Fruit fly (Drosophila melanogaster): ENCODE data around the gene S.

dm6 chr2L:1073530-1073929 lies 4.1 kb downstream of the S start:
- TF ChIP-seq insv (optimal IDR thresholded peaks at IDR 0.05) (no peak), Sin3A (optimal IDR thresholded peaks at IDR 0.05) (no peak), Myc (optimal IDR thresholded peaks at IDR 0.05) (no peak), h (optimal IDR thresholded peaks at IDR 0.05) (no peak), psq (optimal IDR thresholded peaks at IDR 0.05) (no peak), ttk (optimal IDR thresholded peaks at IDR 0.05) (no peak)

Measured in Kc167 (cell line).